Worm (Caenorhabditis elegans): ENCODE measurements around the gene K09C6.7.
"Not testable (repeated sequence)": the region's sequence is repeated elsewhere in the genome, so short reads cannot be mapped to it uniquely, and the experiment has no call there.

K09C6.7 gene

ce11 chrV:849512-849911, 10.6 kb upstream of the K09C6.7 start, which contains the start of gene srbc-12:
TSS of gene srbc-12 (plus strand) at chrV:849812.
- no peak for TF ChIP-seq lsy-2 (tag; optimal IDR thresholded peaks at IDR 0.05)

ce11 chrV:849042-849441, 10.2 kb upstream of the K09C6.7 start:
- no peak for TF ChIP-seq nhr-12 (tag; optimal IDR thresholded peaks at IDR 0.05)
- no peak for TF ChIP-seq ces-1 (GFP tag; optimal IDR thresholded peaks at IDR 0.05)
- no peak for TF ChIP-seq sem-2 (GFP tag; optimal IDR thresholded peaks at IDR 0.05)
- TF ChIP-seq blmp-1 (tag; optimal IDR thresholded peaks at IDR 0.05), result no peak
- TF ChIP-seq pha-4 (tag; optimal IDR thresholded peaks at IDR 0.05), result no peak
- no peak for TF ChIP-seq unc-39 (tag; optimal IDR thresholded peaks at IDR 0.05)
- no peak for TF ChIP-seq zip-8 (tag; optimal IDR thresholded peaks at IDR 0.05)
- no peak for TF ChIP-seq lin-32 (GFP tag; optimal IDR thresholded peaks at IDR 0.05)
- no peak for TF ChIP-seq drap-1 (GFP tag; optimal IDR thresholded peaks at IDR 0.05)
- no peak for TF ChIP-seq lsy-2 (tag; optimal IDR thresholded peaks at IDR 0.05)
- no peak for TF ChIP-seq mep-1 (tag; optimal IDR thresholded peaks at IDR 0.05)
- TF ChIP-seq nhr-237 (tag; optimal IDR thresholded peaks at IDR 0.05), result no peak
- TF ChIP-seq elt-1 (tag; optimal IDR thresholded peaks at IDR 0.05; ENCODE audit: borderline replicate concordance, insufficient read depth), result no peak
- no peak for TF ChIP-seq nhr-28 (tag; optimal IDR thresholded peaks at IDR 0.05)
- TF ChIP-seq hlh-1 (tag; optimal IDR thresholded peaks at IDR 0.05), result no peak
- no peak for TF ChIP-seq mls-2 (tag; optimal IDR thresholded peaks at IDR 0.05)
- TF ChIP-seq tbx-8 (GFP tag; optimal IDR thresholded peaks at IDR 0.05), result no peak
- no peak for TF ChIP-seq cnd-1 (tag; optimal IDR thresholded peaks at IDR 0.05)

ce11 chrV:847521-847920, 8.6 kb upstream of the K09C6.7 start, which contains the start of gene srbc-13:
TSS of gene srbc-13 (plus strand) at chrV:847821.
- TF ChIP-seq ztf-11 (tag; optimal IDR thresholded peaks at IDR 0.05), result no peak
- no peak for TF ChIP-seq sptf-1 (tag; optimal IDR thresholded peaks at IDR 0.05)
- no peak for TF ChIP-seq ceh-39 (tag; optimal IDR thresholded peaks at IDR 0.05)
- no peak for TF ChIP-seq elt-1 (tag; optimal IDR thresholded peaks at IDR 0.05; ENCODE audit: borderline replicate concordance, insufficient read depth)
- no peak for TF ChIP-seq drap-1 (GFP tag; optimal IDR thresholded peaks at IDR 0.05)
- no peak for TF ChIP-seq mls-2 (tag; optimal IDR thresholded peaks at IDR 0.05)
- TF ChIP-seq ceh-83 (GFP tag; optimal IDR thresholded peaks at IDR 0.05), result no peak
- no peak for TF ChIP-seq lin-32 (GFP tag; optimal IDR thresholded peaks at IDR 0.05)
- no peak for TF ChIP-seq lin-13 (tag; optimal IDR thresholded peaks at IDR 0.05)
- TF ChIP-seq unc-39 (tag; optimal IDR thresholded peaks at IDR 0.05), result no peak
- TF ChIP-seq hlh-1 (tag; optimal IDR thresholded peaks at IDR 0.05), result no peak
- TF ChIP-seq zip-8 (tag; optimal IDR thresholded peaks at IDR 0.05), result no peak
- no peak for TF ChIP-seq unc-120 (tag; optimal IDR thresholded peaks at IDR 0.05; ENCODE audit: poor library complexity, severe bottlenecking)
- TF ChIP-seq blmp-1 (tag; optimal IDR thresholded peaks at IDR 0.05), result no peak
- no peak for TF ChIP-seq flh-1 (GFP tag; optimal IDR thresholded peaks at IDR 0.05)
- no peak for TF ChIP-seq nhr-2 (tag; optimal IDR thresholded peaks at IDR 0.05)

ce11 chrV:843118-843517, 4.2 kb upstream of the K09C6.7 start, which contains the start of gene K09C6.8:
TSS of gene K09C6.8 (minus strand) at chrV:843218.
- not testable (repeated sequence) for TF ChIP-seq zip-8 (tag; optimal IDR thresholded peaks at IDR 0.05); mab-5 (tag; optimal IDR thresholded peaks at IDR 0.05); elt-1 (tag; optimal IDR thresholded peaks at IDR 0.05; ENCODE audit: borderline replicate concordance, insufficient read depth)

ce11 chrV:842611-843010, 3.7 kb upstream of the K09C6.7 start:
- no peak for TF ChIP-seq unc-39 (tag; optimal IDR thresholded peaks at IDR 0.05)
- TF ChIP-seq mep-1 (tag; optimal IDR thresholded peaks at IDR 0.05), result no peak
- TF ChIP-seq nhr-2 (tag; optimal IDR thresholded peaks at IDR 0.05), result no peak
- no peak for TF ChIP-seq sem-2 (GFP tag; optimal IDR thresholded peaks at IDR 0.05)
- no peak for TF ChIP-seq cnd-1 (tag; optimal IDR thresholded peaks at IDR 0.05)
- TF ChIP-seq ceh-83 (GFP tag; optimal IDR thresholded peaks at IDR 0.05), result no peak
- TF ChIP-seq lin-32 (GFP tag; optimal IDR thresholded peaks at IDR 0.05), result no peak
- no peak for TF ChIP-seq tbx-8 (GFP tag; optimal IDR thresholded peaks at IDR 0.05)
- TF ChIP-seq M03D4.4 (tag; optimal IDR thresholded peaks at IDR 0.05), result no peak
- TF ChIP-seq nhr-12 (tag; optimal IDR thresholded peaks at IDR 0.05), result no peak
- no peak for TF ChIP-seq ham-2 (GFP tag; optimal IDR thresholded peaks at IDR 0.05)
- no peak for TF ChIP-seq nhr-76 (tag; optimal IDR thresholded peaks at IDR 0.05)
- TF ChIP-seq ces-1 (GFP tag; optimal IDR thresholded peaks at IDR 0.05), result no peak
- no peak for TF ChIP-seq mls-2 (tag; optimal IDR thresholded peaks at IDR 0.05)
- TF ChIP-seq lsy-2 (tag; optimal IDR thresholded peaks at IDR 0.05), result no peak

Data from whole organism, mixed stage, embryonic.